Worm (Caenorhabditis elegans): ENCODE results near the gene K01B6.4.

K01B6.4 gene

ce11 chrIII:9331084-9331564, 33.9 kb upstream of the K01B6.4 start, which contains the start of gene ufc-1 (continued):
- TF ChIP-seq dve-1 (tag; optimal IDR thresholded peaks at IDR 0.05; ENCODE audit: insufficient read depth): peak; percentile 14
- no peak for TF ChIP-seq snpc-4 (tag; optimal IDR thresholded peaks at IDR 0.05)
- no peak for TF ChIP-seq sdz-12 (GFP tag; optimal IDR thresholded peaks at IDR 0.05)
- no peak for TF ChIP-seq nhr-10 (tag; optimal IDR thresholded peaks at IDR 0.05)
- no peak for TF ChIP-seq tra-1 (GFP tag; IDR thresholded peaks at IDR 0.05)

ce11 chrIII:9329790-9330366, 32.6 kb upstream of the K01B6.4 start, which contains the start of gene ttr-5:
Gene ttr-5 (plus strand): TSS chrIII:9330316.
- TF ChIP-seq daf-16 (GFP tag; optimal IDR thresholded peaks at IDR 0.05): peak in 1 of 2 experiments; percentile 62
- no peak for TF ChIP-seq daf-16 (tag; optimal IDR thresholded peaks at IDR 0.05)
- no peak for TF ChIP-seq dve-1 (tag; optimal IDR thresholded peaks at IDR 0.05; ENCODE audit: insufficient read depth)
- no peak for TF ChIP-seq T20F7.1 (GFP tag; optimal IDR thresholded peaks at IDR 0.05)
- TF ChIP-seq aha-1 (tag): peak; percentile 91
- no peak for TF ChIP-seq nhr-237 (tag; optimal IDR thresholded peaks at IDR 0.05)
- TF ChIP-seq Y75B8A.6 (GFP tag; IDR thresholded peaks at IDR 0.05): no peak
- no peak for TF ChIP-seq lim-7 (GFP tag; IDR thresholded peaks at IDR 0.05)
- no peak for TF ChIP-seq unc-62 (GFP tag; optimal IDR thresholded peaks at IDR 0.05 in 1 of 2)
- no peak for TF ChIP-seq unc-62 (tag; optimal IDR thresholded peaks at IDR 0.05)
- no peak for TF ChIP-seq nhr-76 (tag; optimal IDR thresholded peaks at IDR 0.05)

ce11 chrIII:9329266-9329665, 32.0 kb upstream of the K01B6.4 start, which contains the start of gene C40H1.3:
Gene C40H1.3 (minus strand): TSS chrIII:9329366.
- no peak for TF ChIP-seq nhr-111 (GFP tag; optimal IDR thresholded peaks at IDR 0.05)
- TF ChIP-seq egl-43 (GFP tag; IDR thresholded peaks at IDR 0.05): no peak
- TF ChIP-seq ceh-62 (tag; optimal IDR thresholded peaks at IDR 0.05): no peak
- no peak for TF ChIP-seq nhr-11 (tag; optimal IDR thresholded peaks at IDR 0.05)
- TF ChIP-seq nhr-237 (tag; optimal IDR thresholded peaks at IDR 0.05): no peak
- no peak for TF ChIP-seq unc-130 (GFP tag; optimal IDR thresholded peaks at IDR 0.05)
- no peak for TF ChIP-seq mes-2 (tag; optimal IDR thresholded peaks at IDR 0.05; ENCODE audit: poor library complexity, severe bottlenecking)
- no peak for TF ChIP-seq hlh-11 (tag; optimal IDR thresholded peaks at IDR 0.05)
- no peak for TF ChIP-seq ztf-11 (tag; optimal IDR thresholded peaks at IDR 0.05)
- TF ChIP-seq fkh-10 (GFP tag; optimal IDR thresholded peaks at IDR 0.05): no peak

ce11 chrIII:9328732-9329131, 31.5 kb upstream of the K01B6.4 start:
- no peak for TF ChIP-seq mxl-3 (GFP tag; optimal IDR thresholded peaks at IDR 0.05)
- TF ChIP-seq unc-62 (GFP tag; optimal IDR thresholded peaks at IDR 0.05 in 1 of 2): peak in 1 of 2 experiments; percentile 3
- TF ChIP-seq unc-62 (tag; optimal IDR thresholded peaks at IDR 0.05): no peak
- peak; percentile 16 for TF ChIP-seq hlh-11 (tag; optimal IDR thresholded peaks at IDR 0.05)
- TF ChIP-seq hlh-30 (tag; optimal IDR thresholded peaks at IDR 0.05; ENCODE audit: insufficient read depth): peak; percentile 28
- TF ChIP-seq unc-39 (tag; optimal IDR thresholded peaks at IDR 0.05): no peak
- no peak for TF ChIP-seq F44E2.7 (GFP tag; IDR thresholded peaks at IDR 0.05)
- TF ChIP-seq nhr-11 (tag; optimal IDR thresholded peaks at IDR 0.05): peak; percentile 51
- TF ChIP-seq ceh-44 (GFP tag; IDR thresholded peaks at IDR 0.05): no peak

ce11 chrIII:9327910-9328309, 30.7 kb upstream of the K01B6.4 start:
- TF ChIP-seq lin-29 (GFP tag; IDR thresholded peaks at IDR 0.05) (no peak), aha-1 (tag) (peak; percentile 93)

- TF ChIP-seq egl-43 (GFP tag; IDR thresholded peaks at IDR 0.05) (no peak), ztf-11 (tag; optimal IDR thresholded peaks at IDR 0.05) (no peak), daf-16 (GFP tag; optimal IDR thresholded peaks at IDR 0.05) (peak in 1 of 2 experiments; percentile 48), daf-16 (tag; optimal IDR thresholded peaks at IDR 0.05) (peak; percentile 69), lin-39 (tag; optimal IDR thresholded peaks at IDR 0.05) (no peak), nhr-102 (tag; optimal IDR thresholded peaks at IDR 0.05) (peak; percentile 2), nhr-48 (tag; optimal IDR thresholded peaks at IDR 0.05) (peak; percentile 81), gei-8 (GFP tag; optimal IDR thresholded peaks at IDR 0.05) (peak; percentile 70), hlh-30 (tag; optimal IDR thresholded peaks at IDR 0.05; ENCODE audit: insufficient read depth) (peak; percentile 55), dmd-6 (GFP tag; IDR thresholded peaks at IDR 0.05) (peak; percentile 97), nhr-77 (tag; optimal IDR thresholded peaks at IDR 0.05) (peak; percentile 72), mes-2 (tag; optimal IDR thresholded peaks at IDR 0.05; ENCODE audit: poor library complexity, severe bottlenecking) (no peak), nhr-41 (GFP tag; IDR thresholded peaks at IDR 0.05) (peak; percentile 46; the same call in 1 of the 2 replicates), nhr-76 (tag; optimal IDR thresholded peaks at IDR 0.05) (no peak), lin-15B (tag; optimal IDR thresholded peaks at IDR 0.05) (no peak), unc-130 (GFP tag; optimal IDR thresholded peaks at IDR 0.05) (no peak), zag-1 (tag; optimal IDR thresholded peaks at IDR 0.05) (no peak), ceh-82 (tag; optimal IDR thresholded peaks at IDR 0.05) (no peak), saeg-2 (GFP tag; IDR thresholded peaks at IDR 0.05) (peak; percentile 90)
These were observed 29.3 kb upstream of the K01B6.4 start for ce11 chrIII:9326528-9326927.
